Worm (Caenorhabditis elegans) whole organism, L3 larva: ENCODE data around the gene Y50D4A.6.

Experiments
- R02D3.7 ChIP-seq: fragments of 150-350 bp; optimal IDR thresholded peaks from 2 replicates; lab custom pipeline; 2014; ENCODE audit warnings: missing biosample characterization, missing genetic modification characterization
- aly-2 ChIP-seq: fragments of 150-350 bp; optimal IDR thresholded peaks from 2 replicates; lab custom pipeline; 2014; ENCODE audit warnings: missing biosample characterization, missing genetic modification characterization
- ama-1 ChIP-seq: fragments of 150-350 bp; optimal IDR thresholded peaks from 2 replicates; lab custom pipeline; 2018
- ceh-16 ChIP-seq: sonication (generic microtip); optimal IDR thresholded peaks from 2 replicates; lab custom pipeline; 2017; ENCODE audit warnings: missing biosample characterization, missing genetic modification characterization
- ceh-28 ChIP-seq: fragments of 150-350 bp; optimal IDR thresholded peaks from 2 replicates; lab custom pipeline; 2014; ENCODE audit warnings: missing biosample characterization, missing genetic modification reagents, missing genetic modification characterization
- ceh-82 ChIP-seq: fragments of 150-350 bp; optimal IDR thresholded peaks from 2 replicates; lab custom pipeline; 2014; ENCODE audit warnings: missing biosample characterization, missing genetic modification characterization
- egl-27 ChIP-seq: sonication (generic microtip); optimal IDR thresholded peaks from 4 replicates; lab custom pipeline; 2017; ENCODE audit warnings: missing biosample characterization, missing genetic modification reagents, missing genetic modification characterization
- egl-5 ChIP-seq: fragments of 150-350 bp; optimal IDR thresholded peaks from 2 replicates; lab custom pipeline; 2017; ENCODE audit warnings: missing biosample characterization, missing genetic modification reagents, missing genetic modification characterization, inconsistent platforms
- elt-1 ChIP-seq: fragments of 150-350 bp; optimal IDR thresholded peaks from 2 replicates; lab custom pipeline; 2014; ENCODE audit warnings: missing biosample characterization, missing genetic modification characterization
- elt-2 ChIP-seq: sonication (generic microtip); optimal IDR thresholded peaks from 2 replicates; lab custom pipeline; 2016; ENCODE audit warnings: missing genetic modification reagents, mild to moderate bottlenecking, missing genetic modification characterization, missing compliant biosample characterization
- elt-3 ChIP-seq, 3 experiments: fragments of 150-350 bp in 1 of 3; sonication (generic microtip) in 2 of 3; optimal IDR thresholded peaks; 2 replicates in 2 of 3; 4 replicates in 1 of 3; lab custom pipeline; 2014 to 2017; ENCODE audit warnings: missing biosample characterization in 3 of 3, missing genetic modification characterization in 3 of 3
- eor-1 ChIP-seq, 2 experiments: fragments of 150-350 bp; optimal IDR thresholded peaks; 2 replicates each; lab custom pipeline; 2014 to 2018; ENCODE audit warnings: missing biosample characterization in 2 of 2, missing genetic modification characterization in 2 of 2
- fkh-10 ChIP-seq: sonication (generic microtip); optimal IDR thresholded peaks from 2 replicates; lab custom pipeline; 2017; ENCODE audit warnings: missing biosample characterization, missing genetic modification reagents, missing genetic modification characterization
- fkh-2 ChIP-seq: fragments of 150-350 bp; optimal IDR thresholded peaks from 2 replicates; lab custom pipeline; 2014; ENCODE audit warnings: missing biosample characterization, missing genetic modification reagents, missing genetic modification characterization
- fos-1 ChIP-seq: fragments of 150-350 bp; optimal IDR thresholded peaks from 2 replicates; lab custom pipeline; 2014; ENCODE audit warnings: missing biosample characterization, missing genetic modification characterization
- hmg-11 ChIP-seq: sonication (generic microtip); optimal IDR thresholded peaks from 2 replicates; lab custom pipeline; 2016; ENCODE audit warnings: missing genetic modification characterization, missing compliant biosample characterization
- jun-1 ChIP-seq: fragments of 150-350 bp; optimal IDR thresholded peaks from 2 replicates; lab custom pipeline; 2014; ENCODE audit warnings: missing biosample characterization, missing genetic modification reagents, missing genetic modification characterization
- lin-15B ChIP-seq: fragments of 150-350 bp; optimal IDR thresholded peaks from 2 replicates; lab custom pipeline; 2014; ENCODE audit warnings: missing biosample characterization, missing genetic modification characterization
- mdl-1 ChIP-seq: fragments of 150-350 bp; optimal IDR thresholded peaks from 2 replicates; lab custom pipeline; 2014; ENCODE audit warnings: missing biosample characterization, missing genetic modification characterization
- mml-1 ChIP-seq: fragments of 150-350 bp; sonication (generic microtip); optimal IDR thresholded peaks from 3 replicates; lab custom pipeline; 2014; ENCODE audit warnings: missing biosample characterization, missing genetic modification characterization
- nfya-1 ChIP-seq: sonication (generic microtip); optimal IDR thresholded peaks from 2 replicates; lab custom pipeline; 2017; ENCODE audit warnings: missing genetic modification characterization, mild to moderate bottlenecking, missing compliant biosample characterization, antibody characterized with exemption, moderate library complexity; ENCODE audit not compliant: insufficient read depth
- nhr-11 ChIP-seq: fragments of 150-350 bp; optimal IDR thresholded peaks from 2 replicates; lab custom pipeline; 2014; ENCODE audit warnings: missing biosample characterization, missing genetic modification characterization
- nhr-23 ChIP-seq: fragments of 150-350 bp; optimal IDR thresholded peaks from 2 replicates; lab custom pipeline; 2014; ENCODE audit warnings: missing biosample characterization, missing genetic modification reagents, missing genetic modification characterization
- nhr-28 ChIP-seq: fragments of 150-350 bp; optimal IDR thresholded peaks from 2 replicates; lab custom pipeline; 2014; ENCODE audit warnings: missing biosample characterization, missing genetic modification characterization
- nhr-43 ChIP-seq: sonication (generic microtip); optimal IDR thresholded peaks from 2 replicates; lab custom pipeline; 2016; ENCODE audit warnings: mild to moderate bottlenecking, missing genetic modification characterization, missing compliant biosample characterization; ENCODE audit not compliant: poor library complexity, severe bottlenecking
- nhr-76 ChIP-seq: fragments of 150-350 bp; sonication (generic microtip); optimal IDR thresholded peaks from 5 replicates; lab custom pipeline; 2014; ENCODE audit warnings: missing biosample characterization, missing genetic modification characterization
- nhr-77 ChIP-seq: fragments of 150-350 bp; optimal IDR thresholded peaks from 2 replicates; lab custom pipeline; 2014; ENCODE audit warnings: missing biosample characterization, missing genetic modification characterization
- pha-4 ChIP-seq: fragments of 150-350 bp; optimal IDR thresholded peaks from 2 replicates; lab custom pipeline; 2014; ENCODE audit warnings: missing biosample characterization, missing genetic modification reagents, missing genetic modification characterization
- pqm-1 ChIP-seq: fragments of 150-350 bp; optimal IDR thresholded peaks from 2 replicates; lab custom pipeline; 2017; ENCODE audit warnings: missing biosample characterization, missing genetic modification characterization, inconsistent platforms
- sea-2 ChIP-seq: fragments of 150-350 bp; sonication (generic microtip); optimal IDR thresholded peaks from 4 replicates; lab custom pipeline; 2014; ENCODE audit warnings: missing biosample characterization, missing genetic modification reagents, missing genetic modification characterization
- snpc-4 ChIP-seq: fragments of 150-350 bp; optimal IDR thresholded peaks from 2 replicates; lab custom pipeline; 2014; ENCODE audit warnings: missing biosample characterization, missing genetic modification characterization
- tbx-2 ChIP-seq: sonication (generic microtip); optimal IDR thresholded peaks from 2 replicates; lab custom pipeline; 2016; ENCODE audit warnings: mild to moderate bottlenecking, missing genetic modification characterization, missing compliant biosample characterization
- unc-39 ChIP-seq: sonication (generic microtip); optimal IDR thresholded peaks from 4 replicates; lab custom pipeline; 2017; ENCODE audit warnings: missing biosample characterization, missing genetic modification characterization
- unc-62 ChIP-seq: fragments of 150-350 bp; sonication (generic microtip); optimal IDR thresholded peaks from 4 replicates; lab custom pipeline; 2014; ENCODE audit warnings: missing biosample characterization, missing genetic modification reagents, missing genetic modification characterization
- zag-1 ChIP-seq: fragments of 150-350 bp; optimal IDR thresholded peaks from 2 replicates; lab custom pipeline; 2014; ENCODE audit warnings: missing biosample characterization, missing genetic modification characterization
- ztf-4 ChIP-seq: fragments of 150-350 bp; optimal IDR thresholded peaks from 2 replicates; lab custom pipeline; 2014; ENCODE audit warnings: missing biosample characterization, missing genetic modification characterization

Gene Y50D4A.6

ce11 chrV:1195995-1196394 lies 3.1 kb downstream of the Y50D4A.6 start, which contains the start of the genes wrb-1 and Y50D4A.4:
wrb-1 (plus strand) TSS chrV:1196072.
Y50D4A.4 (minus strand) TSS chrV:1196127.
- peak; percentile 71 for TF ChIP-seq snpc-4 (tag; lab: Kevin White, UChicago)
- no peak for TF ChIP-seq tbx-2
- peak in 1 of 2 experiments; percentile 60 for TF ChIP-seq eor-1 (tag; optimal IDR thresholded peaks at IDR 0.05; lab: Kevin White, UChicago)
- no peak for TF ChIP-seq ztf-4 (tag; lab: Kevin White, UChicago)
- TF ChIP-seq pha-4 (tag; lab: Kevin White, UChicago): peak; percentile 87
- no peak for TF ChIP-seq nhr-11
- peak; percentile 56 for TF ChIP-seq nfya-1 (tag; lab: Kevin White, UChicago)
- no peak for TF ChIP-seq ama-1 (lab: Kevin White, UChicago)
- peak; percentile 66 for TF ChIP-seq R02D3.7 (tag; lab: Kevin White, UChicago)
- TF ChIP-seq elt-2: peak; percentile 16
- peak; percentile 76 for TF ChIP-seq lin-15B
- peak; percentile 83 for TF ChIP-seq nhr-23 (tag; lab: Kevin White, UChicago)
- TF ChIP-seq hmg-11 (tag; lab: Kevin White, UChicago): peak; percentile 50
- peak; percentile 22 for TF ChIP-seq egl-5

- TF ChIP-seq elt-2: peak; percentile 12
- TF ChIP-seq snpc-4 (tag; lab: Kevin White, UChicago): no peak
- TF ChIP-seq, all 47 proteins: peak for 1
These were observed 19.8 kb downstream of the Y50D4A.6 start, which contains the start of gene F25A2.1 for ce11 chrV:1179279-1179678. F25A2.1 (plus strand) TSS chrV:1179579.

ce11 chrV:1176277-1176839 lies 22.7 kb downstream of the Y50D4A.6 start, which contains the start of gene T21H3.1:
T21H3.1 (plus strand) TSS chrV:1176724.
- TF ChIP-seq tbx-2 (no peak), ceh-82 (tag; lab: Kevin White, UChicago) (no peak), jun-1 (tag; lab: Kevin White, UChicago) (peak; percentile 44), eor-1 (tag; optimal IDR thresholded peaks at IDR 0.05; lab: Kevin White, UChicago) (no peak), lin-15B (no peak), sea-2 (GFP tag; lab: Kevin White, UChicago) (no peak), nhr-28 (no peak), unc-39 (tag; lab: Kevin White, UChicago) (no peak), mml-1 (no peak), nhr-76 (no peak), ceh-16 (tag; lab: Kevin White, UChicago) (no peak), elt-1 (tag; lab: Kevin White, UChicago) (no peak), elt-3 (tag; optimal IDR thresholded peaks at IDR 0.05; lab: Kevin White, UChicago) (no peak), pqm-1 (tag; lab: Kevin White, UChicago) (peak; percentile 95), elt-2 (peak; percentile 96), nhr-11 (no peak), ceh-28 (tag; lab: Kevin White, UChicago) (no peak), ztf-4 (tag; lab: Kevin White, UChicago) (no peak), egl-27 (tag; lab: Kevin White, UChicago) (no peak), fos-1 (tag; lab: Kevin White, UChicago) (no peak)
- TF ChIP-seq, all 47 proteins: peak for 3

DNA sequence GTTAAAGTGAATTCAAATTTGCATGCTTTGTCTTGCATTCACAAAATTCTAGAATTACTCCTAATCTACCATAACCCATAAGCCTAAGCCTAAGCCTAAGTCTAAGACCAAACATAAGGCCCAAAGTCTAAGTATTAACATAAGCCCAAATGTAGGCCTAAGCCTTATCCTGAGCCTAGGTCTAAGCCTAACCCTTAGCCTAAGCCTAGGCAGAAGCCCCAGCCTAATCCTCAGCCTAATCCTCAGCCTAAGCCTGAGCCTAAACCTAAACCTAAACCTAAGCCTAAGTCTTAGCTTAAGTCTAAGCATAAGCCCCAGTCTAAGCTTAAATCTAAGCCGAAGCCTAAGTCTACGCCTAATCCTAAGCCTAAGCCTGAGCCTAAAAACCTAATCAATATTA lies 28.5 kb downstream of the Y50D4A.6 start:
- TF ChIP-seq tbx-2: no peak
- TF ChIP-seq pqm-1 (tag; lab: Kevin White, UChicago): no peak
- TF ChIP-seq nhr-11: no peak
- TF ChIP-seq zag-1 (tag; lab: Kevin White, UChicago): no peak
- no peak for TF ChIP-seq unc-62
- no peak for TF ChIP-seq pha-4 (tag; lab: Kevin White, UChicago)
- no peak for TF ChIP-seq eor-1 (tag; optimal IDR thresholded peaks at IDR 0.05; lab: Kevin White, UChicago)
- no peak for TF ChIP-seq egl-5
- no peak for TF ChIP-seq fkh-10
- TF ChIP-seq nhr-43 (tag; lab: Kevin White, UChicago): no peak
- TF ChIP-seq mdl-1 (tag; lab: Kevin White, UChicago): no peak
- no peak for TF ChIP-seq nhr-23 (tag; lab: Kevin White, UChicago)
- TF ChIP-seq R02D3.7 (tag; lab: Kevin White, UChicago): no peak
- no peak for TF ChIP-seq fkh-2 (tag; lab: Kevin White, UChicago)
- no peak for TF ChIP-seq fos-1 (tag; lab: Kevin White, UChicago)
- no peak for TF ChIP-seq nhr-76
- TF ChIP-seq unc-39 (tag; lab: Kevin White, UChicago): no peak
- no peak for TF ChIP-seq nhr-77 (tag; lab: Kevin White, UChicago)
- no peak for TF ChIP-seq aly-2
- TF ChIP-seq, all 47 proteins: peak for 0
